Worm (Caenorhabditis elegans) whole organism, L4/young adult: ENCODE data around the gene arx-5.

Source experiments
- W03F9.2 ChIP-seq: fragments of 150-350 bp; optimal IDR thresholded peaks from 2 replicates; lab custom pipeline; 2014; ENCODE audit warnings: missing biosample characterization, missing genetic modification characterization
- dao-5 ChIP-seq: sonication (generic microtip); optimal IDR thresholded peaks from 2 replicates; lab custom pipeline; 2016; ENCODE audit warnings: missing genotype, missing genetic modification characterization, moderate library complexity, missing compliant biosample characterization
- him-1 ChIP-seq: sonication (generic microtip); optimal IDR thresholded peaks from 2 replicates; lab custom pipeline; 2016; ENCODE audit warnings: missing genotype, missing genetic modification reagents, missing genetic modification characterization, missing compliant biosample characterization

DNA sequence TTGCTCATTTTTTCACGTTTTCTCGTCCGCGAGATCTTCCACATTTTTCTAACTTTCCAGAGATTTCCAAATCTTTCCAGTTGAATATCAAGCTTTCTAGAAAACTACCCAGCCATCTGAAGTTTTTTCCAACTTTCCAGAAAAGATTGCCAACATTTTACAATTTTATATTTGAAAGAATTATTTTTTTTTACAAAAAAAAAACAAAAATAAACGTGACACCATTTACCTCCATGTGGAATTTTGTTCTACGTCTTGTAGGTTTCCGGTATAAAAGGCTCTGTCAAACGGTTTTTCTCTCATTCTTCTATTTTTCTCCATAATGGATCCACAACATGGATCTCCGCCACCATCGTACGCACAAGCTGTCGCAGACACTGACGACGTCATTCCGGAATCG is 46.7 kb upstream of the arx-5 start, which contains the start of gene Y37D8A.8:
- TF ChIP-seq W03F9.2 (tag; lab: Kevin White, UChicago) (no peak), him-1 (tag; lab: Kevin White, UChicago) (no peak), dao-5 (tag; lab: Kevin White, UChicago) (no peak)
